Worm (Caenorhabditis elegans): Measurements from ENCODE around the gene chil-13.
"Not testable (repeated sequence)": the region's sequence is repeated elsewhere in the genome, so short reads cannot be mapped to it uniquely, and the experiment has no call there.

Gene chil-13

DNA sequence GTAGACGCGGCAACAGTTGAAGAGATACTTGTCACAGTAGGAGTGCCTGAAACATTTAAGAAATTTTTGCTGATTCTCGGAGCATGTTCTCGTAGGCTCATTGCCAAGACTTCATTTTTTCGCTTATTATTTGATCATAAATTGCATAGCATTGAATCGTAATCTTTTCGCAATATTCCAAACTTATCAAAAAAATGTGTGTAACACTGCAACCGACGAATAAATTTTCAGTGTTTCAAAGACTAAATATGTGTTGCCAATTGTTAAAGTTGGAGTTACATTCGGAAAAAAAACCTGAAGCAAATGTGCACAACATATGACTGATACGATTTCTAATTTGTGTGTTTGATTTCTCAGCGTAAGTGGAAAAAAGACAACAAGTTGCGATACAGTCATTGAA lies 21.3 kb upstream of the chil-13 start, which contains the start of gene R09D1.14:
Gene R09D1.14, minus strand, starts transcription at position 101 of the 400 bp plus-strand sequence.
- not testable (repeated sequence) for TF ChIP-seq him-1, W03F9.2, dao-5 (tag; optimal IDR thresholded peaks at IDR 0.05)

- no peak for TF ChIP-seq dao-5 (tag; optimal IDR thresholded peaks at IDR 0.05)
- no peak for TF ChIP-seq him-1 (tag; optimal IDR thresholded peaks at IDR 0.05)
- no peak for TF ChIP-seq W03F9.2 (tag; optimal IDR thresholded peaks at IDR 0.05)
These were observed 16.2 kb upstream of the chil-13 start, which contains the start of gene chil-19 for ce11 chrII:9454304-9454703. Gene chil-19, minus strand, starts transcription at chrII:9454404.

ce11 chrII:9452172-9452571 lies 14.0 kb upstream of the chil-13 start, which contains the start of gene R09D1.12:
Gene R09D1.12, minus strand, starts transcription at chrII:9452272.
- TF ChIP-seq W03F9.2, dao-5, him-1 (tag; optimal IDR thresholded peaks at IDR 0.05): not testable (repeated sequence)

DNA sequence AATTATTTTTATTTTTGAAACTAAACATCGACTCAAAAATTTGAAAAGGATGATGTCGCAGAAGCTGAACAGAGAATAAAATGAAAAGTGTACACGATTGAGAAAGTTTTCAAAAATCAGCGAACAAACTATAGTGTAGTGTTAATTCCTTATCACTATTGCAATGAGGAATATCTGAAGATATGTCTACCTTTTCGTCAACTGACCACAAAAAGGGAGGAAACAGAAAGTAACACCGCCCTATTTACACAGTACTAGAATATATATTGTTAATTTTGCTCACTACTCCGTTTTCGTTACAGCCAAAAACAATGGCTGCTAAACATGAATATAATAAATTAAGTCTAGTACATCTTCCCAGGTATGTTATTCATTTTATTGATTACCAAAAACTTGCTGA lies 9.8 kb upstream of the chil-13 start, which contains the start of gene chil-18:
Gene chil-18, plus strand, starts transcription at position 301 of the 400 bp plus-strand sequence.
- no peak for TF ChIP-seq him-1 (tag; optimal IDR thresholded peaks at IDR 0.05)
- TF ChIP-seq W03F9.2 (tag; optimal IDR thresholded peaks at IDR 0.05), result no peak
- TF ChIP-seq dao-5 (tag; optimal IDR thresholded peaks at IDR 0.05), result no peak

ce11 chrII:9445368-9445767 lies 7.2 kb upstream of the chil-13 start, which contains the start of gene R09D1.13:
Gene R09D1.13, minus strand, starts transcription at chrII:9445468.
- TF ChIP-seq him-1 (tag; optimal IDR thresholded peaks at IDR 0.05), result no peak
- TF ChIP-seq W03F9.2 (tag; optimal IDR thresholded peaks at IDR 0.05), result no peak
- no peak for TF ChIP-seq dao-5 (tag; optimal IDR thresholded peaks at IDR 0.05)

- TF ChIP-seq dao-5 (tag; optimal IDR thresholded peaks at IDR 0.05), result no peak
- no peak for TF ChIP-seq him-1 (tag; optimal IDR thresholded peaks at IDR 0.05)
- TF ChIP-seq W03F9.2 (tag; optimal IDR thresholded peaks at IDR 0.05), result no peak
These were observed 5.4 kb upstream of the chil-13 start, which contains the start of gene chil-15 for ce11 chrII:9443522-9443921. Gene chil-15, minus strand, starts transcription at chrII:9443622.

ce11 chrII:9441838-9442237 lies 3.7 kb upstream of the chil-13 start, which contains the start of gene chil-16:
Gene chil-16, minus strand, starts transcription at chrII:9441938.
- no peak for TF ChIP-seq him-1 (tag; optimal IDR thresholded peaks at IDR 0.05)
- no peak for TF ChIP-seq dao-5 (tag; optimal IDR thresholded peaks at IDR 0.05)
- TF ChIP-seq W03F9.2 (tag; optimal IDR thresholded peaks at IDR 0.05), result no peak

DNA sequence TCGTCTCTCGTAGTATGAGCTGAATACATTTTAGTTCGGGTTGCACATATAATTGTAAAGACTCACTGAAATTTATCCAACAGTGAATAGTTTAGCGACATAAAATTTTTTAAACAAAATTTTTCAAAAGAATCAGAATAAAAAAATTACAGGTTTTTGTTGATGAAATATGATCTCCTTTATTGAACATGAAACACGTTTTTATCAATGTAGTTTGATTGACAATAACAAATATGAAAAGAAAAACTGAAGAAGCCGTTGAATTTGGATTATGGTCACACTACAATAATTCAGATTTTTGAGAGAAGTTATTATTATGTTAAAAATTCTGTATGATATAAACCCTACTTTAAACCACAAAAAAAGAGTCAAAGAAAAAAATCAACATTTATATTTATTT lies 1.9 kb upstream of the chil-13 start, which contains the start of gene chil-17:
Gene chil-17, minus strand, starts transcription at position 101 of the 400 bp plus-strand sequence.
- TF ChIP-seq dao-5 (tag; optimal IDR thresholded peaks at IDR 0.05) (no peak), W03F9.2 (tag; optimal IDR thresholded peaks at IDR 0.05) (no peak), him-1 (tag; optimal IDR thresholded peaks at IDR 0.05) (no peak)

ce11 chrII:9438853-9439252 lies 726 bp upstream of the chil-13 start:
- TF ChIP-seq him-1 (tag; optimal IDR thresholded peaks at IDR 0.05), result no peak
- TF ChIP-seq dao-5 (tag; optimal IDR thresholded peaks at IDR 0.05), result no peak
- TF ChIP-seq W03F9.2 (tag; optimal IDR thresholded peaks at IDR 0.05), result no peak

- no peak for TF ChIP-seq him-1 (tag; optimal IDR thresholded peaks at IDR 0.05)
- TF ChIP-seq dao-5 (tag; optimal IDR thresholded peaks at IDR 0.05), result no peak
- no peak for TF ChIP-seq W03F9.2 (tag; optimal IDR thresholded peaks at IDR 0.05)
These were observed 2.1 kb downstream of the chil-13 start, which contains the start of gene kin-16 for ce11 chrII:9436009-9436408. Gene kin-16, minus strand, starts transcription at chrII:9436109.

- TF ChIP-seq dao-5 (tag; optimal IDR thresholded peaks at IDR 0.05) (no peak), him-1 (tag; optimal IDR thresholded peaks at IDR 0.05) (no peak), W03F9.2 (tag; optimal IDR thresholded peaks at IDR 0.05) (no peak)
These were observed 4.5 kb downstream of the chil-13 start, which contains the start of gene kin-15 for ce11 chrII:9433609-9434008. Gene kin-15, minus strand, starts transcription at chrII:9433709.

DNA sequence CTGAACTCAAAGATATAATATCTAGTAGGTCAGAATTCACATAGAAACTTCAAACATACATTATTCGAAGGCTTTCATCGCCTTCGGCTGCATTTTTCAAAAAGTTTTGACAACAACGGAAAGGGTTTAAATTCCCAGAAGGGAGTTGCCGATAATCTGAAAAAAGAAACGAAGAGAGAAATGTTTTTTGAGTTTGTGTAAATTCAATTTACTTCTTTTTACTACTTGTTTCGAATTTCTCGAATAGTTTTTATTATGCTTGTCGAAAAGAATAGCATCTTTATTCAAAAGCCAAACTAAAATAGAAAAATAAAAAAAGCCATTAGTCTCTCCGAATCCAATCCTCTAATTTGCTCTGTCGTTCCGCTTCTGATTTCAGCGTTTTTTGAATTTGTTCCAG lies 7.0 kb downstream of the chil-13 start:
- TF ChIP-seq W03F9.2 (tag; optimal IDR thresholded peaks at IDR 0.05) (no peak), him-1 (tag; optimal IDR thresholded peaks at IDR 0.05) (no peak), dao-5 (tag; optimal IDR thresholded peaks at IDR 0.05) (no peak)

- TF ChIP-seq dao-5 (tag; optimal IDR thresholded peaks at IDR 0.05) (no peak), him-1 (tag; optimal IDR thresholded peaks at IDR 0.05) (no peak), W03F9.2 (tag; optimal IDR thresholded peaks at IDR 0.05) (no peak)
These were observed 10.5 kb downstream of the chil-13 start, which contains the start of gene M176.5 for ce11 chrII:9427644-9428043. Gene M176.5, minus strand, starts transcription at chrII:9427744.

ce11 chrII:9426076-9426475 lies 12.1 kb downstream of the chil-13 start, which contains the start of gene M176.10:
Gene M176.10, minus strand, starts transcription at chrII:9426176.
- TF ChIP-seq him-1 (tag; optimal IDR thresholded peaks at IDR 0.05) (no peak), W03F9.2 (tag; optimal IDR thresholded peaks at IDR 0.05) (no peak), dao-5 (tag; optimal IDR thresholded peaks at IDR 0.05) (no peak)

All from whole organism, L4/young adult.